Worm (Caenorhabditis elegans) whole organism, late embryonic: Measurements from ENCODE around the gene C25F9.4.

Experiments
- C08G9.2 ChIP-seq: sonication (generic microtip); optimal IDR thresholded peaks from 2 replicates; lab custom pipeline; 2016; ENCODE audit warnings: mild to moderate bottlenecking, missing genetic modification characterization, moderate library complexity, missing compliant biosample characterization
- ama-1 ChIP-seq: fragments of 150-350 bp; optimal IDR thresholded peaks from 2 replicates; lab custom pipeline; 2014
- ceh-31 ChIP-seq: sonication (generic microtip); optimal IDR thresholded peaks from 2 replicates; lab custom pipeline; 2016; ENCODE audit warnings: missing genetic modification characterization, missing compliant biosample characterization
- dve-1 ChIP-seq: sonication (generic microtip); optimal IDR thresholded peaks from 2 replicates; lab custom pipeline; 2017; ENCODE audit warnings: antibody characterized with exemption, mild to moderate bottlenecking, missing genetic modification characterization, missing compliant biosample characterization
- fkh-10 ChIP-seq: fragments of 150-350 bp; optimal IDR thresholded peaks from 2 replicates; lab custom pipeline; 2014; ENCODE audit warnings: missing biosample characterization, missing genetic modification reagents, missing genetic modification characterization
- nfya-1 ChIP-seq: sonication (generic microtip); optimal IDR thresholded peaks from 2 replicates; lab custom pipeline; 2017; ENCODE audit warnings: missing genetic modification characterization, mild to moderate bottlenecking, missing compliant biosample characterization, antibody characterized with exemption, moderate library complexity
- nhr-11 ChIP-seq: fragments of 150-350 bp; optimal IDR thresholded peaks from 2 replicates; lab custom pipeline; 2014; ENCODE audit warnings: missing biosample characterization, missing genetic modification characterization
- pha-2 ChIP-seq: sonication (generic microtip); optimal IDR thresholded peaks from 2 replicates; lab custom pipeline; 2017; ENCODE audit warnings: mild to moderate bottlenecking, missing genetic modification characterization, missing compliant biosample characterization
- pqm-1 ChIP-seq: sonication (generic microtip); optimal IDR thresholded peaks from 2 replicates; lab custom pipeline; 2016; ENCODE audit warnings: missing genetic modification characterization, missing compliant biosample characterization
- syd-9 ChIP-seq: sonication (generic microtip); optimal IDR thresholded peaks from 2 replicates; lab custom pipeline; 2016; ENCODE audit warnings: mild to moderate bottlenecking, missing genetic modification characterization, moderate library complexity, missing compliant biosample characterization
- tbx-2 ChIP-seq: sonication (generic microtip); optimal IDR thresholded peaks from 2 replicates; lab custom pipeline; 2016; ENCODE audit warnings: missing genetic modification characterization, missing compliant biosample characterization

DNA sequence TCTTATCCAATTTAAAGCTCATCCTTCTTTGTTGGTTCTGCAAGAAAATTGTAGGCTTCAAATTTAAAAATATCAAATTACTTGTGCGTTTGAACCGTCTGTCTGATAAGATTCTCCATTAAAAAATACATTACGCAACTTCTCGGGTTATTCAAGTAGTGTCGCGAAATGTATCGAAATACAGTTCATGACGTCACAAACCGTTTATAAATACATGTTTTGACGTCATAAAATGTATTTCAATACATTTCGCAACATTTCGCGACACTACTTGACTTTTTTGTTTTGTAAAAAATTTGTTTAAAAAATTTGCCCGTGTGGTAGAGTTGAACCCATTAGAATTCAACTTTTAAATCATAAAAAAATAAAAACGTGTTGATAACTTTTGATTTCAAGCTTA lies 27.2 kb upstream of the C25F9.4 start:
- no peak for TF ChIP-seq nhr-11
- no peak for TF ChIP-seq ama-1
- TF ChIP-seq pqm-1 (tag; lab: Kevin White, UChicago), result no peak
- TF ChIP-seq nfya-1 (tag; lab: Kevin White, UChicago), result no peak
- TF ChIP-seq tbx-2 (tag; lab: Kevin White, UChicago), result no peak
- TF ChIP-seq fkh-10 (GFP tag; lab: Kevin White, UChicago), result no peak
- TF ChIP-seq ceh-31 (tag; lab: Kevin White, UChicago), result no peak
- TF ChIP-seq syd-9, result no peak
- TF ChIP-seq dve-1, result no peak
- TF ChIP-seq pha-2, result no peak
- no peak for TF ChIP-seq C08G9.2 (tag; lab: Kevin White, UChicago)
